Fruit fly (Drosophila melanogaster): ENCODE measurements around the gene wb.

- no peak for TF ChIP-seq CG32121 (GFP tag; IDR thresholded peaks at IDR 0.05)
- TF ChIP-seq CG10348 (GFP tag; IDR thresholded peaks at IDR 0.05) = no peak
- no peak for TF ChIP-seq CG4496 (GFP tag; IDR thresholded peaks at IDR 0.05)
- TF ChIP-seq EcR (GFP tag; optimal IDR thresholded peaks at IDR 0.05) = no peak
- no peak for TF ChIP-seq CG15710 (tag; optimal IDR thresholded peaks at IDR 0.05)
Measured at dm6 chr2L:14346588-14346987, 83.8 kb downstream of the wb start, which contains the start of gene Send2.
